Worm (Caenorhabditis elegans) whole organism, midembryonic: ENCODE measurements around the gene lgc-53.

Experiments
- T22C8.4 ChIP-seq: fragments of 200-800 bp; sonication (Bioruptor generic); IDR thresholded peaks from 2 replicates; pipeline ENCODE4 v1.3.6; 2022; ENCODE audit warnings: missing genetic modification characterization, missing compliant biosample characterization
- cog-1 ChIP-seq: sonication (generic microtip); optimal IDR thresholded peaks from 2 replicates; lab custom pipeline; 2016; ENCODE audit warnings: missing genetic modification characterization, missing compliant biosample characterization
- flt-1 ChIP-seq: fragments of 200-800 bp; sonication (Bioruptor generic); IDR thresholded peaks from 2 replicates; pipeline ENCODE4 v1.3.6; 2022; ENCODE audit warnings: missing genetic modification characterization, missing compliant biosample characterization
- klf-2 ChIP-seq: fragments of 200-800 bp; sonication (Bioruptor generic); conservative IDR thresholded peaks from 2 replicates; pipeline ENCODE4 v1.3.6; 2022; ENCODE audit warnings: missing genetic modification reagents, missing genetic modification characterization, missing compliant biosample characterization
- med-1 ChIP-seq: sonication (generic microtip); optimal IDR thresholded peaks from 2 replicates; lab custom pipeline; 2017; ENCODE audit warnings: missing genetic modification characterization, mild to moderate bottlenecking, missing compliant biosample characterization, antibody characterized with exemption, missing genetic modification reagents; ENCODE audit not compliant: insufficient read depth
- ref-1 ChIP-seq: fragments of 200-800 bp; sonication (Bioruptor generic); conservative IDR thresholded peaks from 2 replicates; pipeline ENCODE4 v1.3.6; 2022; ENCODE audit warnings: missing genetic modification reagents, missing genetic modification characterization, missing compliant biosample characterization
- tab-1 ChIP-seq: fragments of 200-800 bp; sonication (Bioruptor generic); IDR thresholded peaks from 2 replicates; pipeline ENCODE4 v1.3.6; 2022; ENCODE audit warnings: missing genetic modification characterization, missing compliant biosample characterization
- ztf-23 ChIP-seq: fragments of 200-800 bp; sonication (Bioruptor generic); IDR thresholded peaks from 2 replicates; pipeline ENCODE4 v1.3.6; 2022; ENCODE audit warnings: missing genetic modification reagents, missing genetic modification characterization, missing compliant biosample characterization
- ztf-29 ChIP-seq: fragments of 200-800 bp; sonication (Bioruptor generic); IDR thresholded peaks from 2 replicates; pipeline ENCODE4 v1.3.6; 2022; ENCODE audit warnings: missing genetic modification reagents, missing genetic modification characterization, missing compliant biosample characterization

lgc-53 gene

ce11 chrX:16702232-16702631, 9.2 kb upstream of the lgc-53 start, which contains the start of gene F22H10.1:
TSS of gene F22H10.1 (plus strand) at chrX:16702442.
- TF ChIP-seq ztf-23 (GFP tag; lab: Robert Waterston, UW): no peak
- TF ChIP-seq ref-1 (GFP tag; lab: Robert Waterston, UW): no peak

ce11 chrX:16704086-16704485, 7.4 kb upstream of the lgc-53 start:
- TF ChIP-seq klf-2 (GFP tag; lab: Robert Waterston, UW) (no peak), ztf-23 (GFP tag; lab: Robert Waterston, UW) (no peak), ref-1 (GFP tag; lab: Robert Waterston, UW) (no peak), flt-1 (no peak)

ce11 chrX:16705607-16706006, 5.9 kb upstream of the lgc-53 start:
- no peak for TF ChIP-seq med-1 (GFP tag; lab: Kevin White, UChicago)
- no peak for TF ChIP-seq T22C8.4 (GFP tag; lab: Robert Waterston, UW)
- no peak for TF ChIP-seq klf-2 (GFP tag; lab: Robert Waterston, UW)
- no peak for TF ChIP-seq tab-1 (GFP tag; lab: Robert Waterston, UW)
- no peak for TF ChIP-seq ztf-23 (GFP tag; lab: Robert Waterston, UW)
- no peak for TF ChIP-seq cog-1
- TF ChIP-seq ztf-29: no peak
- no peak for TF ChIP-seq flt-1
- TF ChIP-seq ref-1 (GFP tag; lab: Robert Waterston, UW): no peak

- TF ChIP-seq cog-1 (no peak), T22C8.4 (GFP tag; lab: Robert Waterston, UW) (no peak), ztf-29 (no peak), klf-2 (GFP tag; lab: Robert Waterston, UW) (no peak), med-1 (GFP tag; lab: Kevin White, UChicago) (no peak), ztf-23 (GFP tag; lab: Robert Waterston, UW) (no peak), flt-1 (no peak), ref-1 (GFP tag; lab: Robert Waterston, UW) (no peak), tab-1 (GFP tag; lab: Robert Waterston, UW) (no peak)
Measured at ce11 chrX:16715938-16716337, 4.5 kb downstream of the lgc-53 start.

- no peak for TF ChIP-seq cog-1
- no peak for TF ChIP-seq flt-1
- no peak for TF ChIP-seq med-1 (GFP tag; lab: Kevin White, UChicago)
- TF ChIP-seq ztf-29: no peak
- TF ChIP-seq T22C8.4 (GFP tag; lab: Robert Waterston, UW): no peak
- no peak for TF ChIP-seq ztf-23 (GFP tag; lab: Robert Waterston, UW)
- TF ChIP-seq tab-1 (GFP tag; lab: Robert Waterston, UW): no peak
- no peak for TF ChIP-seq ref-1 (GFP tag; lab: Robert Waterston, UW)
- TF ChIP-seq klf-2 (GFP tag; lab: Robert Waterston, UW): no peak
Measured at ce11 chrX:16721930-16722329, 10.4 kb downstream of the lgc-53 start.

ce11 chrX:16724954-16725353, 13.5 kb downstream of the lgc-53 start:
- TF ChIP-seq ztf-23 (GFP tag; lab: Robert Waterston, UW): no peak
- no peak for TF ChIP-seq cog-1
- no peak for TF ChIP-seq klf-2 (GFP tag; lab: Robert Waterston, UW)
- TF ChIP-seq T22C8.4 (GFP tag; lab: Robert Waterston, UW): no peak
- TF ChIP-seq ztf-29: no peak
- no peak for TF ChIP-seq flt-1
- no peak for TF ChIP-seq ref-1 (GFP tag; lab: Robert Waterston, UW)
- TF ChIP-seq tab-1 (GFP tag; lab: Robert Waterston, UW): no peak
- TF ChIP-seq med-1 (GFP tag; lab: Kevin White, UChicago): no peak

ce11 chrX:16726879-16727278, 15.4 kb downstream of the lgc-53 start:
- TF ChIP-seq klf-2 (GFP tag; lab: Robert Waterston, UW) (no peak), ztf-29 (peak; percentile 14; the same call in 1 of the 2 replicates), flt-1 (peak; percentile 74), T22C8.4 (GFP tag; lab: Robert Waterston, UW) (no peak), ztf-23 (GFP tag; lab: Robert Waterston, UW) (peak; percentile 63; the same call in 1 of the 2 replicates), cog-1 (peak; percentile 78), med-1 (GFP tag; lab: Kevin White, UChicago) (no peak)

ce11 chrX:16729259-16729658, 17.8 kb downstream of the lgc-53 start, which contains the start of gene hda-4:
TSS of gene hda-4 (plus strand) at chrX:16729559.
- TF ChIP-seq ref-1 (GFP tag; lab: Robert Waterston, UW): no peak
- no peak for TF ChIP-seq ztf-29
- no peak for TF ChIP-seq ztf-23 (GFP tag; lab: Robert Waterston, UW)
- no peak for TF ChIP-seq cog-1
- TF ChIP-seq klf-2 (GFP tag; lab: Robert Waterston, UW): no peak
- no peak for TF ChIP-seq flt-1
- no peak for TF ChIP-seq T22C8.4 (GFP tag; lab: Robert Waterston, UW)

ce11 chrX:16731167-16731566, 19.7 kb downstream of the lgc-53 start:
- no peak for TF ChIP-seq T22C8.4 (GFP tag; lab: Robert Waterston, UW)
- TF ChIP-seq med-1 (GFP tag; lab: Kevin White, UChicago): no peak
- TF ChIP-seq ref-1 (GFP tag; lab: Robert Waterston, UW): no peak
- TF ChIP-seq klf-2 (GFP tag; lab: Robert Waterston, UW): no peak
- TF ChIP-seq flt-1: no peak
- TF ChIP-seq ztf-29: no peak
- TF ChIP-seq ztf-23 (GFP tag; lab: Robert Waterston, UW): no peak

- no peak for TF ChIP-seq ztf-23 (GFP tag; lab: Robert Waterston, UW)
Measured at ce11 chrX:16732259-16732658, 20.8 kb downstream of the lgc-53 start.

ce11 chrX:16733411-16733810, 21.9 kb downstream of the lgc-53 start:
- TF ChIP-seq T22C8.4 (GFP tag; lab: Robert Waterston, UW) (no peak), klf-2 (GFP tag; lab: Robert Waterston, UW) (no peak), tab-1 (GFP tag; lab: Robert Waterston, UW) (no peak), flt-1 (no peak), cog-1 (no peak), med-1 (GFP tag; lab: Kevin White, UChicago) (no peak)
